Fruit fly (Drosophila melanogaster) S2 (cell line): ENCODE measurements around the gene Got2.

ENCODE experiments used
- CG8478 ChIP-seq: fragments of >200 bp; optimal IDR thresholded peaks from 2 replicates; lab custom pipeline; 2018
- CTCF ChIP-seq, 2 experiments: fragments of >200 bp; optimal IDR thresholded peaks; 2 replicates each; lab custom pipeline; 2018

Got2 gene

DNA sequence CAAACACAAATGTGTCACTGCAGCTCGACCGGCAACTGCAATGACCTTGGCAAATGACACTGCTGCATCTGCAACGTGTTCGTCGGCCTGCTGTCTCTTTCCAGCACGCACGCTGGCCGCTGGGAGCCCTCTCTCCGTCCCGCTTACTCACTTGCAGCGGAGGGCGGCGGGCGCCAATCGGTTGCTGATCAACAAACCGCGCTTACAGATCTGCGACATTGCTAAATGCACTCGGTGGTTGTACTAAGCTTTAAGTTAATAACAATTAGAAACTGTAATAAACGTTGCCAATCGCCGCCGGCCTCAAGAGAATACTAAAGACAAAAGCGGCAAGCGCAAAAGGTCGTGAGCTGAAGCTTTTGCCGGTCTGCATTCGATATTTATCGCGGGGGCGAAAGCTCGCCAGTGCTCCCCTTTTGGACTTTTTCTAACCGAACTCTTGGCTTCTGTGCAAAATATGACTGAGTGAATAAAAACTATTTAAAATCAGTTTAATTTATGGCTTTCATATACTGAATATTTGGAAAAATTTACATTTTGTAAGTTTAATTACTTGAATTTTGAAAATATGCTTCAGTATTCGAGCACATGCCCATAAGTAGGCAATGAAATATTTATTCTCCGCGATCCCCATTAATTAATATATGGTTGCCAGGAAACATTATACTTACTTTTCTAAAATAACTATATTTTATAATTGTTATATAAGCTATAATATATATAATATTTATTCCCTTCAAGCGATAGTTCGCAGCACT, at the start of gene Got2:
TSS of gene Got2 (minus strand) at position 325 of the 758 bp plus-strand sequence.
- TF ChIP-seq CG8478 (lab: Kevin White, UChicago) (no peak), CTCF (optimal IDR thresholded peaks at IDR 0.05; lab: Kevin White, UChicago) (no peak)

DNA sequence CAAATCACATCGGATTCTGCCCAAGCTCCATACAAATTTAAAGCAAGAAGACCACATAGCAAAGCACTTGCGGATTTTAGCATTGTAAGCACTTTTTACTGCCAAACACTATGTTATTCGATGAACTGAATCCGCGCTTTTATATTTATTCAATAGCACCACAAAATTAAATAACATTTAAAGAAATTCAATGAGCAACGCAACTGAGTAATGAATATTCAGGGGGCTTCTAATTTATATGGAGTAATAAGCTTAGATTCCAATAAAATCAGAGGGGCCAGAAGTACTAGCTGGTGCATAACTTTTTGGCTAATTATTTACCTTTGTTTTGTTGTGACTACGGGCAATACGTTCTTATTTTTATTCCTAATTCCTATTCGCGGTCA, 49.6 kb upstream of the Got2 start, which contains the start of gene lectin-22C:
TSS of gene lectin-22C (minus strand) at position 101 of the 386 bp plus-strand sequence.
- TF ChIP-seq CTCF (optimal IDR thresholded peaks at IDR 0.05; lab: Kevin White, UChicago), result no peak
- TF ChIP-seq CG8478 (lab: Kevin White, UChicago), result no peak

DNA sequence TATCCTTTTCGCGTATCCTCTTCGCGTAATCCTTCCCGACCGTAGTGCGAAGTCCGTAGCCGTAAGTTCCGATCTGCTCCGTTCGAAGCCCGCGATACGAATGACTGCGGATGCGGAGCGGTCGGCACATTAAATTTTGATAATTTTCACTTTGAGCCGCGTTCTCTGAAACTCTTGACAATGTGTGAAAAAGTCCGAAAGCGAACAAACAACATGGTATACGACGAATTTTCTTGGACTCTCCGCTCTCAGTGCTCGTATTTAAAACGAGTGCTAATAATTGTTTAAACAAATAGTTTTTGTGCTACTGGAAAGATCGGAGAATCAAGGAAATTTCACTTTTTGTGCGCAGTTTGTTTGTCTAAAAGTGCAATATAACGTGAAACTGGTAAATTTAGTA, 48.4 kb upstream of the Got2 start, which contains the start of gene CG42296:
TSS of gene CG42296 (minus strand) at position 101 of the 400 bp plus-strand sequence.
- TF ChIP-seq CG8478 (lab: Kevin White, UChicago) (no peak), CTCF (optimal IDR thresholded peaks at IDR 0.05; lab: Kevin White, UChicago) (no peak)

DNA sequence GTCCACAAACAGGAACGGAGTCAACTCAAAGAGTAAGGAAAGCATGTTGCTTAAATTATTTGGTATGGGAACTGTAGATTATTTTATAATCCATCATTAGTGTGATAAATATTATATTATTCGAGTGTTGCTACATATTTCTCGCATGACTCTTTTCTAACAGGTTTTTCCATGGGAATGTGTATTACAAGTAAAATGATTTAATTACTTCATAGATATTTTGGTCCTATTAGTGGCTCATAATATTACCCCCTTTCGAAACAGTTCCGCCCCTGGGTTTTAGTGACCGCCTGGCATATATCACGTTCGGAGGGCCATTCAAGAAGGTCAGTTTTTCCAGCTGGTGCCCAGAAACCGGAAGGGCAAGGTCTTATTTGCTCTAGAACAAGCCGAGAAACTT, 44.5 kb upstream of the Got2 start:
- TF ChIP-seq CTCF (optimal IDR thresholded peaks at IDR 0.05; lab: Kevin White, UChicago) (no peak), CG8478 (lab: Kevin White, UChicago) (no peak)

DNA sequence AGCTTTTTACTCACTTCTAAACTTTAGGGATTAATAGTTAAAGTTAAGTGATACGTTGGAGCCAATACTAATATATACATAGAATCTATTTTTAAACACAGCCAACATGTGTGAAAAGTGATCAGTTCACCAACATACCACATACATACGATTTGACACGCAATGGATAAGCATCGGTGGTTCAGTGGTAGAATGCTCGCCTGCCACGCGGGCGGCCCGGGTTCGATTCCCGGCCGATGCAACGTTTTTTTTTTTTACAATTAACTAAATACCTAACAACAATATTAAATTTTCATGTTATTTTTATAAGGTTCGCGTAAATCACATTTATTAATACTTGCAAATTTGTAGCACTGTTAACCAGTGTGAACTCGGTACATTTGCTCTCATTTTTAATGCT, 44.0 kb upstream of the Got2 start:
- TF ChIP-seq CG8478 (lab: Kevin White, UChicago), result no peak
- no peak for TF ChIP-seq CTCF (optimal IDR thresholded peaks at IDR 0.05; lab: Kevin White, UChicago)

DNA sequence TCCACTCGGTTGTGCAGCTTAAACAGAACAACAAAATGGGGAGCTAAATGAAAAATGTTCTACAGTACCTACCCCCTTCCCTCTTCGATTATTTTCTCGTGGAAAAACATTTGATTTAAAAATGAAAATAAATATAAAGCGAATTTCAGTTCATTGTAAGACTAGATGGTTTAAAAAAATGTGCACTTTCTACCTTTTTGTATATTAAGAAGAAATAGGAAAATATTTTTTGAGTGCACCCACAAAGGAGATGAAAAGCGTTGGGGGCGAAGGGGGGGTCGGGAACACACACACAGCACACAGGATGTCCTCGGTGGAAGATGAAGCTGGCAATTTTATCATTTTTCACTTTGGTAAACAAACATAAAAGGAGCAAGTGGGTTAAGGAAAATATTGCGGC, 35.3 kb upstream of the Got2 start:
- TF ChIP-seq CG8478 (lab: Kevin White, UChicago) (no peak), CTCF (optimal IDR thresholded peaks at IDR 0.05; lab: Kevin White, UChicago) (no peak)

DNA sequence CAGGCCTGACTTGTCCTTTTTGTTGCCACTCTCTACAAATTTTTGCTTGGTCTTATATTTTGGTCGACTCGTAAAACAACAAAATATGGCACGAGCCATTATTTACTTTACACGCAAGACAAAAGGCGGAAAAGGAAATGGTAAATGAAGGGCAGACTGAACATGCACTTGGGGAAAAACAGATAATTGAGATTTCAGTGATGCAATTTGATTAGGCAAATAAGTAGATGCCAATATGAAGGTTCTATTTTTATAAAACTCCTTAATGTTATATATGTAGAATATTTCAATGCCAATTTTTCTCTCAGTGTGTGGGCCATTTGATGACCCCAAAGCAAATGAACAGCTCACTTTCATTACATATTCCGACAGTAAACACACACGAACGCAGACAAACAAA, 27.6 kb upstream of the Got2 start:
- no peak for TF ChIP-seq CTCF (optimal IDR thresholded peaks at IDR 0.05; lab: Kevin White, UChicago)
- TF ChIP-seq CG8478 (lab: Kevin White, UChicago), result no peak

DNA sequence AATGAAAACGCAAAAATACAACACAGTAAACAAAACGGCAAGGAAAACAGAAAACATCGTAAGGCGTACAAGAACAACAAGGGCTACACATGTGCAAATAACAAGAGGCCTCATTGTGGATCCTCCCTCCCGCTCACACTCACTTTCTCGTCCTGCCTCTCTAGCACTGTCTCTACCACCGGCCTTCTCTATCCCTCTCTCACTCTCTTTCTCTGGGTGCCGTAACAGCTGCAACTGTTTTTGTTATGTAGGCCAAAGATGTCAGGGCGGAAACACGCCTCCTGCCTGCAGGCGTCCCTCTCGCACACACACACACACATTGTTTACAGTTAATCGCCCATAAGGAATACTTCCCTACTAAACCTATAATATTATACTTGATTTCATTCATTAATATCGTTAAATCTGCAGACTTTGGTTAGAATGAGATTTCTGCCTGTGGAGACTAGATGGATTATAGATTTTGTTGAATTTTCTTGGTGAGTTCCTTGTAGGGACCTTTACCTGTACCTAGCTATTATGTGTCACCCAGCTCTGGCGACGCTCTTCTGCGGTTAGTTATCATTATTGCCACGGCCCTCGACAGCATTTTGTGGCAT, 26.4 kb upstream of the Got2 start:
- TF ChIP-seq CTCF (optimal IDR thresholded peaks at IDR 0.05; lab: Kevin White, UChicago) (no peak), CG8478 (lab: Kevin White, UChicago) (no peak)

DNA sequence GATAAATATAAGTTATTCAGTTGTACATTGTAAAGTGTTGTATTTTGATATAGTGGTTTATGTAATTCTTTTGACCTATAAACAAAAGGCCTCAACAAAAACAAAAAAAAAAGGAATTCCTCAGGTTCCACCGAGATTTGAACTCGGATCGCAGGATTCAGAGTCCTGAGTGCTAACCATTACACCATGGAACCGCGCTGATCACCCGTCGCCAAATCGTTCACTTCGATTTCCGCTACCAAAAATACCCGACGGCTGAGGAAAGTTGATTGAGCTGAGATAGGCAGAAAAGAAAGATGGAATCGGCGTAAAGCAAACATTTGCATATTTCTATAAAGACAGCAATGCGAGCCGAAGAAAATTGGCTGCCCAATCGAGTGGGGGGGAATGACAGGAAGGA, 25.5 kb upstream of the Got2 start:
- no peak for TF ChIP-seq CTCF (optimal IDR thresholded peaks at IDR 0.05; lab: Kevin White, UChicago)
- no peak for TF ChIP-seq CG8478 (lab: Kevin White, UChicago)

DNA sequence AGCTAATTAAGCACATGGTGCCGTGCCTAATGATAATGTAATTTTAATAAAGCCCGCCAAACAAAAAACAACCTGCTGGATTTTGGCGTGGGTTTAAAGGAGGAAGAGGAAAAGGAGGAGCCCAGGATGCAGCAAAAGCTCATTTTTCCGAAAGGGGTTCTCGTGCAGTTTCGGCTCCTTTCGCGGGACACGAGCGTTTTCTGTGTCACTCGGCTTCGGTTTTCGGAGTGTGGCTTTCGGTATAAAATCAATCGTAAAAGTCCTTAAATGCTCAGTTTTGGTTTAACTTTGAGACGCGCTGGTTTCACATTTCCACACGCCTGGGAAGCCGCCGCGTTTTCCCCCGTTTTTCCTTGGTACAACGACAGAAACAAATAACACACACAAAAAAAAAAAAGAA, 23.9 kb upstream of the Got2 start:
- TF ChIP-seq CG8478 (lab: Kevin White, UChicago), result no peak
- no peak for TF ChIP-seq CTCF (optimal IDR thresholded peaks at IDR 0.05; lab: Kevin White, UChicago)

DNA sequence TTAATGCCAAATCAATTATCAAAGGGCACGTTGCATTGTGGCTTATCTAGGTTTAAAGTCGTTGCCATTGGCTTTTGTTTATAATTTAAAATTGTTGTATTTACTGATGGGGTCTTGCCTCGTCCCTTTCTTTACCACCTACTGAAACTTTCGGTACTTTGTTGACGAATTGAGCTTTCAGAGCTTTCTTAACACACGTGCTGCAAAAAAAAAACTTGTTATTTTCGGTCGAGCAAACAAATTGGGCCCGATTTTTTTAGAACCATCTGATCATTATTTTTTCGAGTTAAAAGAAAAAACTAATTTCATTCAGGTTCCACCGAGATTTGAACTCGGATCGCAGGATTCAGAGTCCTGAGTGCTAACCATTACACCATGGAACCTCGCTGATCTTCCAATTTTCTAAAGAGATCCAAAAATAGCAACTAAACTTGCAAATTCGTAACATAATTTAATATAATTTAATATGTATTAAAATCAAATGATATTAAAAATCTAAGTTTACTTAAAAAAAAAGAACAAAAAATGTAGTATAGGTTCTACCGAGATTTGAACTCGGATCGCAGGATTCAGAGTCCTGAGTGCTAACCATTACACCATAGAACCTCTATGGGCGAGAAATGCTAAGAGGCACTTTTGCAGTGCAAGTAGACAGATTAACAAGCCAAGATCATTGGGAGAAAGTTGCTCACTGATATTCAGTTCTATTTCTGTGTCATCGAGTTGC, 22.9 kb upstream of the Got2 start:
- no peak for TF ChIP-seq CTCF (optimal IDR thresholded peaks at IDR 0.05; lab: Kevin White, UChicago)
- TF ChIP-seq CG8478 (lab: Kevin White, UChicago), result no peak

DNA sequence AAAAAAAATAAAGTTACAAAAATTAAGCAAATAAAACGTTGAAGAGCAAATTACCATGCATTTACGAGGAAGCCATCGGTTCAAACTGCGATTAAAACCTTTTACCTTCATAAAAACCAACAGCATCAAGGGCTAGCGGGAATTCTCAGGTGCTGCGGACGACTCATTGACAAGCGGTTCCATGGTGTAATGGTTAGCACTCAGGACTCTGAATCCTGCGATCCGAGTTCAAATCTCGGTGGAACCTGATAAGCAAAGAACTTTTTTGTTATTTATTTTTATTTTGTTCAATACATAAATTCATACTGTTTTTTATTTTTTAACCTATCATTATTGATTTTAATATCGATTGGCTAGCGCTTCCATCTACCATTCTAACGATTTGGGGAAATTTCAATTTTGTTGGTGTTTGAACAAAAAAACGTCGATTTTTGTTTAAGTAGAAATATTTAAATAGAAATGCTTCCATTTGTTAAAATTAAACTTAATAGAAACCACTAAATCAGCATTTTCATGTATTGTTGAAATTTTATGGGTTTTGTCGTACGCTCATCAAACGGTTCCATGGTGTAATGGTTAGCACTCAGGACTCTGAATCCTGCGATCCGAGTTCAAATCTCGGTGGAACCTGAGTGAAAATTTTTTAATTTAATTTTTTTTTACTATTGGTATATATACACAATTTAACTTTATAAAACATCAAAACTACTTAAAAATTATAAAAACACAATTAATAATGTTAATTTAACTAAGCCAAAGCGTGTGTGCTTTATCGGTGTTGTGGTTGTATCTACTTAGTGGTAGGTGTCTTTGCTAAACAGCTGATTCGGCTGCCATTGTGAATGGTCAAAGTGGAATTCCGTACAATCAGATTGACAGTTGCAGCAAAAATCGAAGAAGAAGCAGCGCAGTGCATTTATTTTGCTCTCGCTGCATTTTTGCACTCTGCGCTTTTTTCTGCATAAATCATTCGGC, 21.7 kb upstream of the Got2 start, which contains the start of gene CG4238:
TSS of gene CG4238 (plus strand) at position 880 of the 975 bp plus-strand sequence.
- TF ChIP-seq CG8478 (lab: Kevin White, UChicago) (no peak), CTCF (optimal IDR thresholded peaks at IDR 0.05; lab: Kevin White, UChicago) (peak; percentile 1 to 30)

DNA sequence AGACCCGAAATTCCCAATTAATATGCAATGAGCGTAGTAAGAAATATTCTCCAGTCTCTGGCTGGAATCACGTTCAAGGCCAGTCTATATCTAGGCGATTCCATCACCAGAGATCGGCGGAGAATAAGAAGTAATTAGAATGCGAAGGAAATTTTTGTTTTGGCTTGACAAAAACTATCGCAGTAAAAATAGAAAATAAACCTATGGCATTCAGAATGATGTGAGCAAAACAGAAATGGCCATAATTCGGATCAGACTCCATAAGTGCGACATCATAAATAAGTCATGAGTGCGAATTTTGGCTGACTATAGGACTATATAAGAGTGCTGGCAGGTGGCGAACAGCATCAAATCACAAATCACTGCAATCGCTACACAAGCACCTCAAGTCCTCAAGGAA, 20.6 kb upstream of the Got2 start, which contains the start of gene Nplp4:
TSS of gene Nplp4 (plus strand) at position 301 of the 400 bp plus-strand sequence.
- no peak for TF ChIP-seq CG8478 (lab: Kevin White, UChicago)
- no peak for TF ChIP-seq CTCF (optimal IDR thresholded peaks at IDR 0.05; lab: Kevin White, UChicago)

DNA sequence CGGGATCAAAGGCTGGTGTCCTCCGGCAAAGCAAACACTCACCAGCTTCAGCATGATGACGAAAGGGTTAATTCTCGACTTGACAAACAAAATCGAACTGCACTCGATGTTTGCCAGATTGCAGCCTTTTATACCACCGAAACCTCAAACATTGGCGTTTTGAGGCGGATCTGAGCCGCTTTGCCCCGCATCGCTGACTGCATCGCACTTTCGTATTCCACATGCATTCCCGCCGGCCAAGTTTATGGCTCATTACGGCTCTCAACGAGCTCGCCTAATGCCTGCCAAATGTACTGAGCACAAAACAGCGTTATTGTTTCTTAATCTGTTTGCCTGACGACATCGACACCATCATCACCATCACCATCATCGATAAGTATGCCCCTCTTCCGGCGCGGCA, 19.5 kb upstream of the Got2 start, which contains the start of gene CG15353:
TSS of gene CG15353 (minus strand) at position 101 of the 400 bp plus-strand sequence.
- TF ChIP-seq CTCF (optimal IDR thresholded peaks at IDR 0.05; lab: Kevin White, UChicago) (no peak), CG8478 (lab: Kevin White, UChicago) (no peak)
